Fruit fly (Drosophila melanogaster): ENCODE measurements around the gene CG31358.

dm6 chr3R:12078961-12079360, 47.4 kb upstream of the CG31358 start:
- TF ChIP-seq CG8478 (optimal IDR thresholded peaks at IDR 0.05) (no peak), CTCF (optimal IDR thresholded peaks at IDR 0.05) (no peak)
